Worm (Caenorhabditis elegans): ENCODE results near the gene B0244.5.

DNA sequence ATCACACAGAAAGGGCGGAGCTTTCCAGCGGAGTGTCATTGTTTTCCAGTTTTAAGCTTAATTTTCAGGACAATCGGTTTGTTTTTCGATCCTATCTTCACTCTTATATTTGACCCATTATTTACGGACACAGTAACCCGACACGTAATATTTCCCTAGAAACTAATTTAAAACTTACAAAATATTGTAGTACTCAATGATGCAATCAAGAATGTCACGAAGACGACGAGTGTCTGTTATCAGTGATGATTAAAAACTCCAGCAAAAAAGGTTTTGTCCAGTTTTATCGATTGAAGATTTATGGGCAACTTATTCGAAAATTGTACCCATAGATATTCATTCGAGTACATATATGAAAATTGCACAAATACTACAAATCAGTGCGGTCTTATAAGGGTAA, 11.8 kb upstream of the B0244.5 start, which contains the start of gene B0244.17:
- TF ChIP-seq B0336.3 (GFP tag; IDR thresholded peaks at IDR 0.05), result no peak
- TF ChIP-seq let-607 (tag; optimal IDR thresholded peaks at IDR 0.05), result no peak
- TF ChIP-seq ets-4 (GFP tag; optimal IDR thresholded peaks at IDR 0.05), result no peak
- no peak for TF ChIP-seq F10E7.11 (tag; optimal IDR thresholded peaks at IDR 0.05)
- TF ChIP-seq ama-1 (optimal IDR thresholded peaks at IDR 0.05), result no peak
- no peak for TF ChIP-seq ama-1 (GFP tag; optimal IDR thresholded peaks at IDR 0.05)
- TF ChIP-seq ekl-4 (GFP tag; IDR thresholded peaks at IDR 0.05), result no peak
- TF ChIP-seq F55B11.4 (tag; optimal IDR thresholded peaks at IDR 0.05; ENCODE audit: borderline replicate concordance, insufficient read depth), result no peak
- no peak for TF ChIP-seq ztf-3 (GFP tag; optimal IDR thresholded peaks at IDR 0.05)

Data from whole organism, young adult.